Worm (Caenorhabditis elegans): ENCODE measurements around the gene Y43F4A.1.

DNA sequence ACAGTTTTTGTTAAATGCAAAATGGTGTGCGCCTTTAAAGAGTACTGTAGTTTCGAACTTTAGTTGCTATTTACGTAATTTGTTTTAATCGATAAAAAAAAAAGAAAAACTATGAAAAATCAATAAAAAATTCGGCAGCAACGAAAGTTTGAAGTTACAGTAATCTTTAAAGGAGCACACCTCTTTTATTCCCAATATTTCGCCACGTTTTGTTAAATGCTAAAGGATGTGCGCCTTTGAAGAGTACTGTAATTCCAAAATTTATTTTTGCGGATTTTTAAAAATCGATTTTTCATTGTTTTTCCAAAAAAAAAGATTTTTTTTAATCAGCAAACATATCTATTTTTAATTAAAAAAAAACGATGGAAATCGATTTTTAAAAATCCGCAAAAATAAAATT is 49.2 kb upstream of the Y43F4A.1 start:
- TF ChIP-seq unc-62 (GFP tag; optimal IDR thresholded peaks at IDR 0.05) (no peak), lsy-2 (tag; optimal IDR thresholded peaks at IDR 0.05) (no peak), ceh-83 (GFP tag; optimal IDR thresholded peaks at IDR 0.05) (no peak), nhr-12 (tag; optimal IDR thresholded peaks at IDR 0.05) (no peak), mab-5 (tag; optimal IDR thresholded peaks at IDR 0.05) (no peak), nhr-237 (tag; optimal IDR thresholded peaks at IDR 0.05) (no peak), lin-32 (GFP tag; optimal IDR thresholded peaks at IDR 0.05) (no peak)
